Worm (Caenorhabditis elegans) whole organism, L3 larva: Measurements from ENCODE around the gene msp-55.
"Not testable (repeated sequence)": the region's sequence is repeated elsewhere in the genome, so short reads cannot be mapped to it uniquely, and the experiment has no call there.

Experiments used
- fkh-10 ChIP-seq: sonication (generic microtip); optimal IDR thresholded peaks from 2 replicates; lab custom pipeline; 2017; ENCODE audit warnings: missing biosample characterization, missing genetic modification reagents, missing genetic modification characterization
- lin-39 ChIP-seq: fragments of 150-350 bp; optimal IDR thresholded peaks from 2 replicates; lab custom pipeline; 2018; ENCODE audit warnings: missing biosample characterization, missing genetic modification reagents, missing genetic modification characterization
- nhr-11 ChIP-seq: fragments of 150-350 bp; optimal IDR thresholded peaks from 2 replicates; lab custom pipeline; 2014; ENCODE audit warnings: missing biosample characterization, missing genetic modification characterization
- nhr-76 ChIP-seq: fragments of 150-350 bp; sonication (generic microtip); optimal IDR thresholded peaks from 5 replicates; lab custom pipeline; 2014; ENCODE audit warnings: missing biosample characterization, missing genetic modification characterization
- pha-4 ChIP-seq: fragments of 150-350 bp; optimal IDR thresholded peaks from 2 replicates; lab custom pipeline; 2014; ENCODE audit warnings: missing biosample characterization, missing genetic modification reagents, missing genetic modification characterization
- unc-62 ChIP-seq: fragments of 150-350 bp; sonication (generic microtip); optimal IDR thresholded peaks from 4 replicates; lab custom pipeline; 2014; ENCODE audit warnings: missing biosample characterization, missing genetic modification reagents, missing genetic modification characterization

DNA sequence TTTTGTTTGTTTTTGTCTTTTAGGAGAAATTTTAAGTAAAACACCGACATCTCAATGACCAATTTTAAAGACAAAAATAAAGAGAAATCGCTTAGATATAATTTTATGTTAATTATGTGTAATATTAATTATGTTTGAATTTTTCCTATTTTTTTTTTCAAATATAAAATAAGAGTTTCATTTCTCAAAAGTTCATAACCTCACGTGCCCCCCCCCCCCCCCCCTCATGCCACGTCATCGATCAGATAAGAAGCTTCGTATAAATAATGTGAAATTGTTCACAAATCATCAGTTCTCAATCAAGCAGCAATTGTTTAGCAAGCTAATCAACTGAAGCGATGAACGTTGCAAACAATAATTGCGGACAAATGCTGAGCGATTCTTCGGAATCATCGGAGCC is 14.8 kb upstream of the msp-55 start, which contains the start of gene C02B10.6:
- not testable (repeated sequence) for TF ChIP-seq fkh-10; pha-4 (tag; lab: Kevin White, UChicago); lin-39; nhr-76 (tag; lab: Kevin White, UChicago); nhr-11 (tag; lab: Kevin White, UChicago); unc-62 (GFP tag; lab: Kevin White, UChicago)
